Worm (Caenorhabditis elegans) whole organism, L3 larva: ENCODE measurements around the gene F43G6.17.

Experiments used
- R02D3.7 ChIP-seq: fragments of 150-350 bp; optimal IDR thresholded peaks from 2 replicates; lab custom pipeline; 2014; ENCODE audit warnings: missing biosample characterization, missing genetic modification characterization
- ZK546.5 ChIP-seq: sonication (generic microtip); optimal IDR thresholded peaks from 2 replicates; lab custom pipeline; 2017; ENCODE audit warnings: missing biosample characterization, missing genetic modification characterization
- aly-2 ChIP-seq: fragments of 150-350 bp; optimal IDR thresholded peaks from 2 replicates; lab custom pipeline; 2014; ENCODE audit warnings: missing biosample characterization, missing genetic modification characterization
- ama-1 ChIP-seq: fragments of 150-350 bp; optimal IDR thresholded peaks from 2 replicates; lab custom pipeline; 2018
- ceh-16 ChIP-seq: sonication (generic microtip); optimal IDR thresholded peaks from 2 replicates; lab custom pipeline; 2017; ENCODE audit warnings: missing biosample characterization, missing genetic modification characterization
- ceh-28 ChIP-seq: fragments of 150-350 bp; optimal IDR thresholded peaks from 2 replicates; lab custom pipeline; 2014; ENCODE audit warnings: missing biosample characterization, missing genetic modification reagents, missing genetic modification characterization
- ceh-82 ChIP-seq: fragments of 150-350 bp; optimal IDR thresholded peaks from 2 replicates; lab custom pipeline; 2014; ENCODE audit warnings: missing biosample characterization, missing genetic modification characterization
- ceh-9 ChIP-seq: sonication (generic microtip); optimal IDR thresholded peaks from 2 replicates; lab custom pipeline; 2018; ENCODE audit warnings: missing biosample characterization, missing genetic modification characterization
- daf-12 ChIP-seq: fragments of 150-350 bp; optimal IDR thresholded peaks from 2 replicates; lab custom pipeline; 2014; ENCODE audit warnings: missing biosample characterization, missing genetic modification reagents, missing genetic modification characterization
- egl-27 ChIP-seq: sonication (generic microtip); optimal IDR thresholded peaks from 4 replicates; lab custom pipeline; 2017; ENCODE audit warnings: missing biosample characterization, missing genetic modification reagents, missing genetic modification characterization
- egl-5 ChIP-seq: fragments of 150-350 bp; optimal IDR thresholded peaks from 2 replicates; lab custom pipeline; 2017; ENCODE audit warnings: missing biosample characterization, missing genetic modification reagents, missing genetic modification characterization, inconsistent platforms
- elt-1 ChIP-seq: fragments of 150-350 bp; optimal IDR thresholded peaks from 2 replicates; lab custom pipeline; 2014; ENCODE audit warnings: missing biosample characterization, missing genetic modification characterization
- elt-2 ChIP-seq: sonication (generic microtip); optimal IDR thresholded peaks from 2 replicates; lab custom pipeline; 2016; ENCODE audit warnings: missing genetic modification reagents, mild to moderate bottlenecking, missing genetic modification characterization, missing compliant biosample characterization
- elt-3 ChIP-seq, 3 experiments: fragments of 150-350 bp in 1 of 3; sonication (generic microtip) in 2 of 3; optimal IDR thresholded peaks; 2 replicates in 2 of 3; 4 replicates in 1 of 3; lab custom pipeline; 2014 to 2017; ENCODE audit warnings: missing biosample characterization in 3 of 3, missing genetic modification characterization in 3 of 3
- eor-1 ChIP-seq, 2 experiments: fragments of 150-350 bp; optimal IDR thresholded peaks; 2 replicates each; lab custom pipeline; 2014 to 2018; ENCODE audit warnings: missing biosample characterization in 2 of 2, missing genetic modification characterization in 2 of 2
- fkh-10 ChIP-seq: sonication (generic microtip); optimal IDR thresholded peaks from 2 replicates; lab custom pipeline; 2017; ENCODE audit warnings: missing biosample characterization, missing genetic modification reagents, missing genetic modification characterization
- fkh-2 ChIP-seq: fragments of 150-350 bp; optimal IDR thresholded peaks from 2 replicates; lab custom pipeline; 2014; ENCODE audit warnings: missing biosample characterization, missing genetic modification reagents, missing genetic modification characterization
- fos-1 ChIP-seq: fragments of 150-350 bp; optimal IDR thresholded peaks from 2 replicates; lab custom pipeline; 2014; ENCODE audit warnings: missing biosample characterization, missing genetic modification characterization
- hmg-11 ChIP-seq: sonication (generic microtip); optimal IDR thresholded peaks from 2 replicates; lab custom pipeline; 2016; ENCODE audit warnings: missing genetic modification characterization, missing compliant biosample characterization
- jun-1 ChIP-seq: fragments of 150-350 bp; optimal IDR thresholded peaks from 2 replicates; lab custom pipeline; 2014; ENCODE audit warnings: missing biosample characterization, missing genetic modification reagents, missing genetic modification characterization
- lin-15B ChIP-seq: fragments of 150-350 bp; optimal IDR thresholded peaks from 2 replicates; lab custom pipeline; 2014; ENCODE audit warnings: missing biosample characterization, missing genetic modification characterization
- lin-39 ChIP-seq: fragments of 150-350 bp; optimal IDR thresholded peaks from 2 replicates; lab custom pipeline; 2018; ENCODE audit warnings: missing biosample characterization, missing genetic modification reagents, missing genetic modification characterization
- lsy-12 ChIP-seq: sonication (generic microtip); optimal IDR thresholded peaks from 2 replicates; lab custom pipeline; 2016; ENCODE audit warnings: mild to moderate bottlenecking, missing genetic modification characterization, missing compliant biosample characterization
- mdl-1 ChIP-seq: fragments of 150-350 bp; optimal IDR thresholded peaks from 2 replicates; lab custom pipeline; 2014; ENCODE audit warnings: missing biosample characterization, missing genetic modification characterization
- mml-1 ChIP-seq: fragments of 150-350 bp; sonication (generic microtip); optimal IDR thresholded peaks from 3 replicates; lab custom pipeline; 2014; ENCODE audit warnings: missing biosample characterization, missing genetic modification characterization
- nfya-1 ChIP-seq: sonication (generic microtip); optimal IDR thresholded peaks from 2 replicates; lab custom pipeline; 2017; ENCODE audit warnings: missing genetic modification characterization, mild to moderate bottlenecking, missing compliant biosample characterization, antibody characterized with exemption, moderate library complexity; ENCODE audit not compliant: insufficient read depth
- nhr-11 ChIP-seq: fragments of 150-350 bp; optimal IDR thresholded peaks from 2 replicates; lab custom pipeline; 2014; ENCODE audit warnings: missing biosample characterization, missing genetic modification characterization
- nhr-12 ChIP-seq: fragments of 150-350 bp; optimal IDR thresholded peaks from 2 replicates; lab custom pipeline; 2014; ENCODE audit warnings: missing biosample characterization, missing genetic modification characterization
- nhr-23 ChIP-seq: fragments of 150-350 bp; optimal IDR thresholded peaks from 2 replicates; lab custom pipeline; 2014; ENCODE audit warnings: missing biosample characterization, missing genetic modification reagents, missing genetic modification characterization
- nhr-237 ChIP-seq: fragments of 150-350 bp; optimal IDR thresholded peaks from 2 replicates; lab custom pipeline; 2014; ENCODE audit warnings: missing biosample characterization, missing genetic modification characterization
- nhr-25 ChIP-seq: sonication (generic microtip); optimal IDR thresholded peaks from 2 replicates; lab custom pipeline; 2017; ENCODE audit warnings: missing biosample characterization, missing genetic modification characterization
- nhr-28 ChIP-seq: fragments of 150-350 bp; optimal IDR thresholded peaks from 2 replicates; lab custom pipeline; 2014; ENCODE audit warnings: missing biosample characterization, missing genetic modification characterization
- nhr-43 ChIP-seq: sonication (generic microtip); optimal IDR thresholded peaks from 2 replicates; lab custom pipeline; 2016; ENCODE audit warnings: mild to moderate bottlenecking, missing genetic modification characterization, missing compliant biosample characterization; ENCODE audit not compliant: poor library complexity, severe bottlenecking
- nhr-67 ChIP-seq: fragments of 150-350 bp; optimal IDR thresholded peaks from 2 replicates; lab custom pipeline; 2014; ENCODE audit warnings: missing biosample characterization, missing genetic modification characterization
- nhr-76 ChIP-seq: fragments of 150-350 bp; sonication (generic microtip); optimal IDR thresholded peaks from 5 replicates; lab custom pipeline; 2014; ENCODE audit warnings: missing biosample characterization, missing genetic modification characterization
- pha-4 ChIP-seq: fragments of 150-350 bp; optimal IDR thresholded peaks from 2 replicates; lab custom pipeline; 2014; ENCODE audit warnings: missing biosample characterization, missing genetic modification reagents, missing genetic modification characterization
- pqm-1 ChIP-seq: fragments of 150-350 bp; optimal IDR thresholded peaks from 2 replicates; lab custom pipeline; 2017; ENCODE audit warnings: missing biosample characterization, missing genetic modification characterization, inconsistent platforms
- sea-2 ChIP-seq: fragments of 150-350 bp; sonication (generic microtip); optimal IDR thresholded peaks from 4 replicates; lab custom pipeline; 2014; ENCODE audit warnings: missing biosample characterization, missing genetic modification reagents, missing genetic modification characterization
- skn-1 ChIP-seq: fragments of 150-350 bp; optimal IDR thresholded peaks from 2 replicates; lab custom pipeline; 2014; ENCODE audit warnings: missing biosample characterization, missing genetic modification characterization
- tbx-2 ChIP-seq: sonication (generic microtip); optimal IDR thresholded peaks from 2 replicates; lab custom pipeline; 2016; ENCODE audit warnings: mild to moderate bottlenecking, missing genetic modification characterization, missing compliant biosample characterization
- unc-39 ChIP-seq: sonication (generic microtip); optimal IDR thresholded peaks from 4 replicates; lab custom pipeline; 2017; ENCODE audit warnings: missing biosample characterization, missing genetic modification characterization
- unc-62 ChIP-seq: fragments of 150-350 bp; sonication (generic microtip); optimal IDR thresholded peaks from 4 replicates; lab custom pipeline; 2014; ENCODE audit warnings: missing biosample characterization, missing genetic modification reagents, missing genetic modification characterization
- zag-1 ChIP-seq: fragments of 150-350 bp; optimal IDR thresholded peaks from 2 replicates; lab custom pipeline; 2014; ENCODE audit warnings: missing biosample characterization, missing genetic modification characterization
- ztf-11 ChIP-seq: fragments of 150-350 bp; optimal IDR thresholded peaks from 2 replicates; lab custom pipeline; 2014; ENCODE audit warnings: missing biosample characterization, missing genetic modification characterization

The F43G6.17 gene

DNA sequence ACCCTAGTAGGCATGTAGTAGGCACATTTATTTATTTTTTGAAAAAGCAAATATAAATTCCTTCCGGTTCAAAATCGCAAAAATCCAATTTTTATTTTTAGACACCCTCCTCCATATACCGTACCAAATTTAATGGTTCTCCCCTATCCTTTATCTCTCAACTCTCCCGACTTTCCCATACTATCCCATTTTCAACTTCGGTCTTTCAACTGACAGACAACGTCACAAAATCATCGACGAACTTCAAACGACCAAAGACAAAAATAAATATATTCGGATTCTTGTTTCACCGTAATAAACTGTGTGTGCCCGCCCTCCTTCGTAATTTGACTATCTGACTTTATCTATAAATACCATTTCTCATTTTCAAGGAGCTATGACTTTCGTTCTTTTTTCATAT, 32.7 kb downstream of the F43G6.17 start, which contains the start of gene T27D12.6:
T27D12.6 (plus strand) TSS at position 301 of the 400 bp plus-strand sequence.
- TF ChIP-seq nhr-11 (tag; lab: Kevin White, UChicago), result no peak
- no peak for TF ChIP-seq ceh-16 (tag; lab: Kevin White, UChicago)
- TF ChIP-seq lin-15B (tag; lab: Kevin White, UChicago), result no peak
- TF ChIP-seq skn-1 (tag; lab: Kevin White, UChicago), result no peak
- no peak for TF ChIP-seq elt-2
- no peak for TF ChIP-seq nhr-237 (tag; lab: Kevin White, UChicago)
- TF ChIP-seq egl-27 (tag; lab: Kevin White, UChicago), result no peak
- no peak for TF ChIP-seq lsy-12 (tag; lab: Kevin White, UChicago)
- TF ChIP-seq aly-2 (tag; lab: Kevin White, UChicago), result no peak
- no peak for TF ChIP-seq R02D3.7 (tag; lab: Kevin White, UChicago)
- TF ChIP-seq sea-2 (GFP tag; lab: Kevin White, UChicago), result no peak
- no peak for TF ChIP-seq fos-1 (tag; lab: Kevin White, UChicago)
- no peak for TF ChIP-seq elt-1 (tag; lab: Kevin White, UChicago)
- TF ChIP-seq ceh-28, result no peak
- no peak for TF ChIP-seq unc-39 (tag; lab: Kevin White, UChicago)
- TF ChIP-seq mdl-1 (tag; lab: Kevin White, UChicago), result no peak
- TF ChIP-seq nhr-43 (tag; lab: Kevin White, UChicago), result no peak

DNA sequence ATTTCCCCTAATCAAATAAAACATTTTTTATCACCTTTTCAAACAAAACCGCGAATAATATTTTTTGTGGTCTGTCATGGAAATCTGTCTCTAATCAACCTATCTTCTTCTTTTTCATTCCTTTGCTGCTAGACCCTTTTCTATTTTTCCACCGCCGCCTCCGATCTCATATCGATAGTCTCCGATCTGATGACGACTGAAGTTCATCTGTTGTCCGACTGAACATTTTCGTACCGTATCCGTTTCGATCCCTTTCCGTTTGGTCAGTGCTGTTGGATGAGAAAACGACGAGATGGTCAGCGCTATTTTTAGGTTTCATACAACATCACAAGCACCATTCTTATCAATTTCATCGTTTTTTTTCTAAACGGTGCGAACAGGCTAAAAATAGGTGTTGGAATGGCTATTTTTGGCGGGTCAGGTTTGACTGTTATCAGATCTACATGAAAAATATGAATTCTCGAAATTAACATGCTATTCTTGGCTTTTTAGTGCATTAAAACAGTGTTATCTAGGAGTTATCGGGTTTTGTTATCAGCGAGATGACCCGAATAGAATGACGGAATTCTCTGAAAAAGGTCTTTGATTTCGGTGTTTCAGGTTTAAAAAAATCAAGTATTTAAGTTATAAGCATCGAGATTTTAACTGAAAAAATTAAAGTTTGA, 34.1 kb downstream of the F43G6.17 start:
- TF ChIP-seq elt-3 (tag; optimal IDR thresholded peaks at IDR 0.05; lab: Kevin White, UChicago), result peak in 1 of 3 experiments; percentile 46
- peak; percentile 37 for TF ChIP-seq nhr-76 (tag; lab: Kevin White, UChicago)
- TF ChIP-seq nhr-23, result peak; percentile 63
- TF ChIP-seq nhr-43 (tag; lab: Kevin White, UChicago), result peak; percentile 91
- no peak for TF ChIP-seq hmg-11
- TF ChIP-seq pqm-1 (tag; lab: Kevin White, UChicago), result peak; percentile 1
- no peak for TF ChIP-seq ama-1 (lab: Kevin White, UChicago)
- TF ChIP-seq ZK546.5, result no peak
- TF ChIP-seq elt-2, result peak; percentile 69
- TF ChIP-seq nhr-237 (tag; lab: Kevin White, UChicago), result no peak
- TF ChIP-seq mdl-1 (tag; lab: Kevin White, UChicago), result no peak

ce11 chrII:11838353-11838752, 35.8 kb downstream of the F43G6.17 start:
- TF ChIP-seq nhr-43 (tag; lab: Kevin White, UChicago) (peak; percentile 92), nhr-28 (no peak), nhr-67 (tag; lab: Kevin White, UChicago) (no peak), ama-1 (lab: Kevin White, UChicago) (no peak), hmg-11 (no peak), nhr-76 (tag; lab: Kevin White, UChicago) (peak; percentile 30), lsy-12 (tag; lab: Kevin White, UChicago) (no peak), jun-1 (tag; lab: Kevin White, UChicago) (no peak), egl-27 (tag; lab: Kevin White, UChicago) (no peak), ZK546.5 (no peak), skn-1 (tag; lab: Kevin White, UChicago) (no peak), elt-1 (tag; lab: Kevin White, UChicago) (no peak), daf-12 (tag; lab: Kevin White, UChicago) (no peak), nhr-12 (no peak), nfya-1 (tag; lab: Kevin White, UChicago) (no peak), lin-15B (tag; lab: Kevin White, UChicago) (no peak), ztf-11 (tag; lab: Kevin White, UChicago) (no peak), nhr-25 (tag; lab: Kevin White, UChicago) (peak; percentile 36), ceh-82 (tag; lab: Kevin White, UChicago) (no peak), fos-1 (tag; lab: Kevin White, UChicago) (no peak), ceh-28 (no peak), aly-2 (tag; lab: Kevin White, UChicago) (no peak), mdl-1 (tag; lab: Kevin White, UChicago) (no peak), elt-2 (no peak), tbx-2 (tag; lab: Kevin White, UChicago) (no peak), ceh-9 (tag; lab: Kevin White, UChicago) (no peak), nhr-23 (peak; percentile 39), pqm-1 (tag; lab: Kevin White, UChicago) (no peak), sea-2 (GFP tag; lab: Kevin White, UChicago) (no peak), eor-1 (tag; optimal IDR thresholded peaks at IDR 0.05; lab: Kevin White, UChicago) (no peak), fkh-2 (tag; lab: Kevin White, UChicago) (no peak), egl-5 (tag; lab: Kevin White, UChicago) (no peak), zag-1 (tag; lab: Kevin White, UChicago) (no peak), unc-62 (GFP tag; lab: Kevin White, UChicago) (no peak), unc-39 (tag; lab: Kevin White, UChicago) (no peak), lin-39 (no peak), R02D3.7 (tag; lab: Kevin White, UChicago) (no peak), mml-1 (tag; lab: Kevin White, UChicago) (no peak), pha-4 (no peak), elt-3 (tag; optimal IDR thresholded peaks at IDR 0.05; lab: Kevin White, UChicago) (peak in 1 of 3 experiments; percentile 73), fkh-10 (GFP tag; lab: Kevin White, UChicago) (no peak), nhr-237 (tag; lab: Kevin White, UChicago) (no peak), ceh-16 (tag; lab: Kevin White, UChicago) (no peak)
